Worm (Caenorhabditis elegans) whole organism, L3 larva: ENCODE results near the gene prx-14.

Experiments used
- aly-2 ChIP-seq: fragments of 150-350 bp; optimal IDR thresholded peaks from 2 replicates; lab custom pipeline; 2014; ENCODE audit warnings: missing biosample characterization, missing genetic modification characterization
- ama-1 ChIP-seq: fragments of 150-350 bp; optimal IDR thresholded peaks from 2 replicates; lab custom pipeline; 2018
- ceh-82 ChIP-seq: fragments of 150-350 bp; optimal IDR thresholded peaks from 2 replicates; lab custom pipeline; 2014; ENCODE audit warnings: missing biosample characterization, missing genetic modification characterization
- ceh-9 ChIP-seq: sonication (generic microtip); optimal IDR thresholded peaks from 2 replicates; lab custom pipeline; 2018; ENCODE audit warnings: missing biosample characterization, missing genetic modification characterization
- egl-27 ChIP-seq: sonication (generic microtip); optimal IDR thresholded peaks from 4 replicates; lab custom pipeline; 2017; ENCODE audit warnings: missing biosample characterization, missing genetic modification reagents, missing genetic modification characterization
- jun-1 ChIP-seq: fragments of 150-350 bp; optimal IDR thresholded peaks from 2 replicates; lab custom pipeline; 2014; ENCODE audit warnings: missing biosample characterization, missing genetic modification reagents, missing genetic modification characterization
- nfya-1 ChIP-seq: sonication (generic microtip); optimal IDR thresholded peaks from 2 replicates; lab custom pipeline; 2017; ENCODE audit warnings: missing genetic modification characterization, mild to moderate bottlenecking, missing compliant biosample characterization, antibody characterized with exemption, moderate library complexity; ENCODE audit not compliant: insufficient read depth
- nhr-25 ChIP-seq: sonication (generic microtip); optimal IDR thresholded peaks from 2 replicates; lab custom pipeline; 2017; ENCODE audit warnings: missing biosample characterization, missing genetic modification characterization
- nhr-43 ChIP-seq: sonication (generic microtip); optimal IDR thresholded peaks from 2 replicates; lab custom pipeline; 2016; ENCODE audit warnings: mild to moderate bottlenecking, missing genetic modification characterization, missing compliant biosample characterization; ENCODE audit not compliant: poor library complexity, severe bottlenecking
- pha-4 ChIP-seq: fragments of 150-350 bp; optimal IDR thresholded peaks from 2 replicates; lab custom pipeline; 2014; ENCODE audit warnings: missing biosample characterization, missing genetic modification reagents, missing genetic modification characterization
- snpc-4 ChIP-seq: fragments of 150-350 bp; optimal IDR thresholded peaks from 2 replicates; lab custom pipeline; 2014; ENCODE audit warnings: missing biosample characterization, missing genetic modification characterization
- unc-62 ChIP-seq: fragments of 150-350 bp; sonication (generic microtip); optimal IDR thresholded peaks from 4 replicates; lab custom pipeline; 2014; ENCODE audit warnings: missing biosample characterization, missing genetic modification reagents, missing genetic modification characterization

- TF ChIP-seq egl-27 (tag; lab: Kevin White, UChicago) (no peak), jun-1 (tag; lab: Kevin White, UChicago) (no peak), snpc-4 (tag; lab: Kevin White, UChicago) (no peak), nhr-43 (no peak), ama-1 (no peak), unc-62 (GFP tag; lab: Kevin White, UChicago) (no peak), aly-2 (tag; lab: Kevin White, UChicago) (no peak), ceh-9 (tag; lab: Kevin White, UChicago) (no peak), nhr-25 (no peak), pha-4 (tag; lab: Kevin White, UChicago) (no peak), ceh-82 (tag; lab: Kevin White, UChicago) (no peak), nfya-1 (tag; lab: Kevin White, UChicago) (no peak)
Observed at ce11 chrIV:11212978-11213377, 30.0 kb downstream of the prx-14 start.
